Worm (Caenorhabditis elegans): ENCODE results near the gene T22H9.1.

Gene T22H9.1

ce11 chrV:343128-343527, 16.4 kb upstream of the T22H9.1 start, which contains the start of gene wago-10:
Gene wago-10 (plus strand): TSS chrV:343428.
- 0 out of 2 replicates have a peak, but pooled peaks have one; percentile 31 for TF ChIP-seq egl-18 (GFP tag; IDR thresholded peaks at IDR 0.05)
- TF ChIP-seq attf-5 (GFP tag; optimal IDR thresholded peaks at IDR 0.05) = no peak

- TF ChIP-seq xnd-1 (tag; optimal IDR thresholded peaks at IDR 0.05) = no peak
- TF ChIP-seq hrde-1 (tag; optimal IDR thresholded peaks at IDR 0.05; ENCODE audit: borderline replicate concordance) = no peak
- no peak for TF ChIP-seq nhr-27 (tag; optimal IDR thresholded peaks at IDR 0.05)
- TF ChIP-seq akir-1 (GFP tag; optimal IDR thresholded peaks at IDR 0.05) = no peak
- no peak for TF ChIP-seq ZK185.1 (tag; optimal IDR thresholded peaks at IDR 0.05; ENCODE audit: poor library complexity, severe bottlenecking)
- TF ChIP-seq ceh-58 (GFP tag; IDR thresholded peaks at IDR 0.05) = no peak
- no peak for TF ChIP-seq attf-5 (GFP tag; optimal IDR thresholded peaks at IDR 0.05)
- no peak for TF ChIP-seq B0035.1 (tag; optimal IDR thresholded peaks at IDR 0.05)
- no peak for TF ChIP-seq attf-6 (GFP tag; IDR thresholded peaks at IDR 0.05)
- no peak for TF ChIP-seq lin-40 (tag; optimal IDR thresholded peaks at IDR 0.05)
- TF ChIP-seq repo-1 (tag; optimal IDR thresholded peaks at IDR 0.05) = no peak
- TF ChIP-seq F49E8.2 (tag; optimal IDR thresholded peaks at IDR 0.05; ENCODE audit: insufficient read depth) = no peak
- no peak for TF ChIP-seq snpc-3.4 (tag; optimal IDR thresholded peaks at IDR 0.05)
- no peak for TF ChIP-seq dpff-1 (tag; optimal IDR thresholded peaks at IDR 0.05)
- TF ChIP-seq attf-3 (GFP tag; conservative IDR thresholded peaks at IDR 0.05) = no peak
- TF ChIP-seq mxl-1 (tag; optimal IDR thresholded peaks at IDR 0.05) = no peak
These were observed 16.0 kb upstream of the T22H9.1 start for ce11 chrV:343546-343945.

- TF ChIP-seq atf-7 (tag; optimal IDR thresholded peaks at IDR 0.05) (no peak), F22D6.2 (tag; optimal IDR thresholded peaks at IDR 0.05) (no peak), F39B2.1 (GFP tag; IDR thresholded peaks at IDR 0.05) (no peak), unc-130 (GFP tag; optimal IDR thresholded peaks at IDR 0.05) (no peak), sea-2 (GFP tag; IDR thresholded peaks at IDR 0.05) (no peak), snpc-1.3 (tag; optimal IDR thresholded peaks at IDR 0.05; ENCODE audit: insufficient read depth) (no peak), ceh-27 (GFP tag; optimal IDR thresholded peaks at IDR 0.05) (no peak), tbx-9 (tag; optimal IDR thresholded peaks at IDR 0.05; ENCODE audit: borderline replicate concordance) (no peak), hmg-1.2 (GFP tag; IDR thresholded peaks at IDR 0.05) (no peak), akir-1 (GFP tag; optimal IDR thresholded peaks at IDR 0.05) (no peak), nhr-80 (tag; optimal IDR thresholded peaks at IDR 0.05) (no peak), sptf-2 (GFP tag; optimal IDR thresholded peaks at IDR 0.05) (no peak), madf-6 (GFP tag; IDR thresholded peaks at IDR 0.05) (no peak), madf-10 (tag; optimal IDR thresholded peaks at IDR 0.05) (no peak), nhr-179 (tag; optimal IDR thresholded peaks at IDR 0.05) (no peak), ztf-6 (GFP tag; IDR thresholded peaks at IDR 0.05) (no peak)
These were observed 13.6 kb upstream of the T22H9.1 start for ce11 chrV:346005-346404.

DNA sequence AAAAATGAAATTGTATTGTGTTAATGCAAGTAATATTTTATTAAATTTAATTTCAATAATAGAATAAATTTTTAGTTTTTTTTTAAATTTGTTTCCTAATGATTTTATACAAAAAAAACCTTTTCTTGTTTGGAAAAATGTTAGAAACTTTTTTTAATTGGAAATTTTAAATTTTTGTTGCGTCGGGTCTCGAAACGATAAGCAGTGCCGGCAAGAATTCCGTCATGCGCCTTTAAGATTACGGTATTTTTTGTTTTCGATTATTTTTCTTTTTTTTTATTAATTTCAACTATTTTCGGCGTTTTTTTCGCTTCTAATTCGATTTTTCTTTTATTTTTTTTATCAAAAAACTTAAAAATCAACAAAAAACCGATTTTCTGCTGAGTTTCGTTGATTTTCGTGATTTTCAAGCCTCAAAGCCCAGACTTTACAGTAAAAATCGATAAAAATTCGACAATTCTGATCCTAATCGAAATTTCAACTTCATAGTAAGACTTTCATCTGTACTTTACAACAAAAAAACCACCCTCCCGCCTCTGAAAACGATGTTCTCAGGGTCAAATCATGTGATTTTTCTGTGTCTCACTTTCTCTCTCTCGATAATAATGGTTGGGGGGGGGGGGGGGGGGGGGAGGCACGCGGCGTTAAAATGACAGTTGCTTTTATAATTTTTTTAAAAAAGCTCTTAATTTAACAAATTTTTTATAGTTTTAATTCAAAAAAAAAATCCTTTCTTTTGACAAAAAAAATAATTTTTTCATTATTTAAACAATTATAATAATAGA, 11.8 kb upstream of the T22H9.1 start:
- TF ChIP-seq rec-8 (tag; optimal IDR thresholded peaks at IDR 0.05) = no peak
- no peak for TF ChIP-seq mes-4 (tag; optimal IDR thresholded peaks at IDR 0.05)
- no peak for TF ChIP-seq snpc-1.1 (tag; optimal IDR thresholded peaks at IDR 0.05; ENCODE audit: insufficient read depth)
- peak; percentile 73 for TF ChIP-seq F33H1.4 (GFP tag; IDR thresholded peaks at IDR 0.05)
- no peak for TF ChIP-seq F55B11.4 (tag; optimal IDR thresholded peaks at IDR 0.05; ENCODE audit: borderline replicate concordance, insufficient read depth)
- TF ChIP-seq ztf-22 (GFP tag; optimal IDR thresholded peaks at IDR 0.05) = no peak
- TF ChIP-seq hlh-26 (GFP tag; conservative IDR thresholded peaks at IDR 0.05) = no peak
- TF ChIP-seq ekl-4 (GFP tag; IDR thresholded peaks at IDR 0.05) = no peak
- no peak for TF ChIP-seq madf-3 (GFP tag; IDR thresholded peaks at IDR 0.05)
- TF ChIP-seq mcd-1 (GFP tag; IDR thresholded peaks at IDR 0.05) = peak; percentile 63; the same call in 1 of the 2 replicates
- peak; percentile 34; the same call in 1 of the 2 replicates for TF ChIP-seq zfh-2 (GFP tag; conservative IDR thresholded peaks at IDR 0.05)

All from whole organism, young adult.